Worm (Caenorhabditis elegans): ENCODE measurements around the gene C09G9.8.

DNA sequence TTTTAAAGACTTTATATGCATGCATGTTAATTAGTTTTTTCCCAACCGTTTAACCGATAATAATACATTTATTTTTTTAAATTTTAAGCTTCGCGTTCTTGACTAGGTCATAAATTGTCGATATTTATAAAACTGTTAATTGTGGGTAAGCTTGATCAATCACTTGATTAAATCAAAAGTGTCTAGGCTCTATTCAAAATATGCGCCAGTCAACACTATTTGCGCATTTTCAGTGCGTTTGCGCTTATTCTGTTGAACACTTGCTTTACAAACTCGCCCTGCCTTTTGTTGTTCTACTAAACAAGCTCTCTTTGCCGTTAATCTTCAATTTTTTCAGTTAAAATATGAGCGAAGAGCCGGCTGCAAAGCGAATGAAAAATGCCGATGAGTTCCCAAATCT lies 9.8 kb downstream of the C09G9.8 start, which contains the start of gene spr-2:
- TF ChIP-seq ama-1 (optimal IDR thresholded peaks at IDR 0.05) (no peak), aly-1 (tag; optimal IDR thresholded peaks at IDR 0.05) (no peak)
